Worm (Caenorhabditis elegans) whole organism, L4 larva: ENCODE measurements around the gene gldi-10.

ENCODE experiments used
- Y105C5A.15 ChIP-seq: fragments of 200-800 bp; sonication (Bioruptor generic); IDR thresholded peaks from 2 replicates; pipeline ENCODE4 v1.3.6; 2022; ENCODE audit warnings: missing genetic modification characterization, missing compliant biosample characterization
- Y48G9A.11 ChIP-seq: fragments of 200-800 bp; sonication (Bioruptor generic); IDR thresholded peaks from 2 replicates; pipeline ENCODE4 v1.3.6; 2022; ENCODE audit warnings: missing genetic modification reagents, missing genetic modification characterization, missing compliant biosample characterization
- ZK337.2 ChIP-seq: fragments of 200-800 bp; sonication (Bioruptor generic); IDR thresholded peaks from 2 replicates; pipeline ENCODE4 v1.3.6; 2022; ENCODE audit warnings: missing genetic modification reagents, missing genetic modification characterization, missing compliant biosample characterization
- aly-2 ChIP-seq: sonication (generic microtip); optimal IDR thresholded peaks from 2 replicates; lab custom pipeline; 2018; ENCODE audit warnings: missing biosample characterization, missing genetic modification characterization
- ama-1 ChIP-seq: fragments of 150-350 bp; optimal IDR thresholded peaks from 2 replicates; lab custom pipeline; 2014; ENCODE audit warnings: inconsistent platforms, mixed read lengths
- ceh-82 ChIP-seq: sonication (generic microtip); optimal IDR thresholded peaks from 2 replicates; lab custom pipeline; 2017; ENCODE audit warnings: missing biosample characterization, missing genetic modification characterization
- lir-3 ChIP-seq: sonication (generic microtip); optimal IDR thresholded peaks from 2 replicates; lab custom pipeline; 2016; ENCODE audit warnings: mild to moderate bottlenecking, missing genetic modification characterization, missing compliant biosample characterization
- mep-1 ChIP-seq: fragments of 150-350 bp; sonication (generic microtip); optimal IDR thresholded peaks from 3 replicates; lab custom pipeline; 2014; ENCODE audit warnings: missing biosample characterization, missing genetic modification characterization
- nhr-237 ChIP-seq: sonication (generic microtip); optimal IDR thresholded peaks from 2 replicates; lab custom pipeline; 2017; ENCODE audit warnings: missing biosample characterization, missing genetic modification characterization
- saeg-2 ChIP-seq: fragments of 200-800 bp; sonication (Bioruptor generic); IDR thresholded peaks from 2 replicates; pipeline ENCODE4 v1.3.6; 2022; ENCODE audit warnings: missing genetic modification reagents, missing genetic modification characterization, missing compliant biosample characterization
- set-16 ChIP-seq: fragments of 200-800 bp; sonication (Bioruptor generic); IDR thresholded peaks from 2 replicates; pipeline ENCODE4 v1.3.6; 2022; ENCODE audit warnings: missing genetic modification reagents, missing genetic modification characterization, missing compliant biosample characterization
- unc-130 ChIP-seq: sonication (generic microtip); optimal IDR thresholded peaks from 2 replicates; lab custom pipeline; 2016; ENCODE audit warnings: missing genetic modification reagents, missing genetic modification characterization, missing compliant biosample characterization
- zfp-3 ChIP-seq: fragments of 200-800 bp; sonication (Bioruptor generic); conservative IDR thresholded peaks from 2 replicates; pipeline ENCODE4 v1.3.6; 2022; ENCODE audit warnings: missing genetic modification reagents, missing genetic modification characterization, missing compliant biosample characterization
- zip-11 ChIP-seq: fragments of 200-800 bp; sonication (Bioruptor generic); IDR thresholded peaks from 2 replicates; pipeline ENCODE4 v1.3.6; 2022; ENCODE audit warnings: missing genetic modification characterization, missing compliant biosample characterization

DNA sequence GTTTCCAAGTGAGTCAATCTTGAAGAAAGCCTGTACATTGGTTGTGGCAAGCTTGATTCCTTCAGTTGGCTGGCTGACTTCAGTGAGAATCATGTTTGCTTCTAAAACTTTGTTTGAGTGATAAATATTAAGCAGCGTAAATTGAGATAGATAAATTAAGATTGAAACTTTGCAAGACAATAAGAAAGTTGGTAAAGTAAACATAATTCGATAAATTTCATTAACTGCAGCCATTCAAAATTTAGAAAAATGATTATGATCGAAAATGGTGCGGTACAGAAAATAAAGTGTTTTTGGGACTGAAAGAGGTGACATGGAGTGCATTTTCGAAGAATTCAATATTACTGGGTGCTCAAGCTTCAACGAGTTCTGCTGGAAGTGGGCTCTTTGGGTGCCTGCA, 3.5 kb upstream of the gldi-10 start, which contains the start of gene icln-1:
- TF ChIP-seq ama-1 (lab: Kevin White, UChicago) (no peak), unc-130 (GFP tag; lab: Kevin White, UChicago) (no peak), Y48G9A.11 (no peak), ZK337.2 (GFP tag; lab: Robert Waterston, UW) (no peak), set-16 (no peak), saeg-2 (GFP tag; lab: Robert Waterston, UW) (no peak), mep-1 (no peak), zfp-3 (GFP tag; lab: Robert Waterston, UW) (no peak), aly-2 (tag; lab: Kevin White, UChicago) (no peak), zip-11 (no peak), ceh-82 (tag; lab: Kevin White, UChicago) (no peak), lir-3 (tag; lab: Kevin White, UChicago) (no peak), Y105C5A.15 (GFP tag; lab: Robert Waterston, UW) (no peak), nhr-237 (tag; lab: Kevin White, UChicago) (no peak)
